Worm (Caenorhabditis elegans) whole organism, mixed stage, embryonic: ENCODE results near the gene Y43F8B.29.

Source experiments
- M03D4.4 ChIP-seq: sonication (generic microtip); optimal IDR thresholded peaks from 2 replicates; lab custom pipeline; 2017; ENCODE audit warnings: mild to moderate bottlenecking, missing genetic modification characterization, missing compliant biosample characterization
- ceh-39 ChIP-seq: fragments of 150-350 bp; optimal IDR thresholded peaks from 2 replicates; lab custom pipeline; 2014; ENCODE audit warnings: missing biosample characterization, missing genetic modification characterization
- ces-1 ChIP-seq: fragments of 150-350 bp; optimal IDR thresholded peaks from 2 replicates; lab custom pipeline; 2014; ENCODE audit warnings: missing biosample characterization, missing genetic modification reagents, missing genetic modification characterization
- lin-13 ChIP-seq: fragments of 150-350 bp; optimal IDR thresholded peaks from 2 replicates; lab custom pipeline; 2014; ENCODE audit warnings: missing biosample characterization, missing genetic modification characterization
- mep-1 ChIP-seq: fragments of 150-350 bp; optimal IDR thresholded peaks from 2 replicates; lab custom pipeline; 2017; ENCODE audit warnings: missing biosample characterization, missing genetic modification reagents, missing genetic modification characterization, inconsistent platforms
- nhr-12 ChIP-seq: fragments of 150-350 bp; optimal IDR thresholded peaks from 2 replicates; lab custom pipeline; 2014; ENCODE audit warnings: missing biosample characterization, missing genetic modification characterization
- nhr-28 ChIP-seq: fragments of 150-350 bp; optimal IDR thresholded peaks from 2 replicates; lab custom pipeline; 2014; ENCODE audit warnings: missing biosample characterization, missing genetic modification characterization
- nhr-76 ChIP-seq: sonication (generic microtip); optimal IDR thresholded peaks from 2 replicates; lab custom pipeline; 2017; ENCODE audit warnings: missing biosample characterization, missing genetic modification characterization
- pha-4 ChIP-seq: fragments of 150-350 bp; optimal IDR thresholded peaks from 2 replicates; lab custom pipeline; 2018; ENCODE audit warnings: missing biosample characterization, missing genetic modification reagents, missing genetic modification characterization
- snpc-4 ChIP-seq: fragments of 150-350 bp; optimal IDR thresholded peaks from 2 replicates; lab custom pipeline; 2014; ENCODE audit warnings: missing biosample characterization, missing genetic modification characterization
- unc-39 ChIP-seq: fragments of 150-350 bp; optimal IDR thresholded peaks from 2 replicates; lab custom pipeline; 2014; ENCODE audit warnings: missing biosample characterization, missing genetic modification characterization
- unc-62 ChIP-seq: fragments of 150-350 bp; optimal IDR thresholded peaks from 2 replicates; lab custom pipeline; 2014; ENCODE audit warnings: missing biosample characterization, missing genetic modification reagents, missing genetic modification characterization
- ztf-11 ChIP-seq: fragments of 150-350 bp; optimal IDR thresholded peaks from 2 replicates; lab custom pipeline; 2014; ENCODE audit warnings: missing biosample characterization, missing genetic modification characterization

DNA sequence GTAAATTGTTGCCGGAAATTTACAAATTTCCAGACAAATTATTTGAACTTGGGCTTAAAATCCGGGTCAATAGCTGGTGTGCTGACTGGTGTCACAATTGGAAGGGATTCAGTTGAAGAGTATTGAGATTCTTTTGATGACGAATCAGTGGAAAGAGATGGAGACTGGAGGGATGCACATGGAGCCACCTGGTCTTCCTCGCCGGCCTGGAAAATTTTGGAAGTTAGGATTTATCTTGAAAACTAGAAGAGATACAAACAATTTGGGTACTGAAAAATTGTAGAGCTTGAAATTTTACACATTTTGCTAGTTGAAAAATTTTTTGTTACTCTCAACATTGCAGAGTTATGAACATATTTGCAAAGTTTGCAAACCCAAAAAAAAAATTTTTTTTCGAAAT is 28.7 kb downstream of the Y43F8B.29 start:
- no peak for TF ChIP-seq ztf-11
- no peak for TF ChIP-seq nhr-12 (tag; lab: Kevin White, UChicago)
- TF ChIP-seq snpc-4 (tag; lab: Kevin White, UChicago): no peak
- TF ChIP-seq mep-1 (tag; lab: Kevin White, UChicago): no peak
- no peak for TF ChIP-seq nhr-76
- TF ChIP-seq pha-4 (tag; lab: Kevin White, UChicago): no peak
- no peak for TF ChIP-seq unc-39 (tag; lab: Kevin White, UChicago)
- TF ChIP-seq unc-62 (GFP tag; lab: Kevin White, UChicago): no peak
- no peak for TF ChIP-seq ces-1 (GFP tag; lab: Kevin White, UChicago)
- TF ChIP-seq M03D4.4: no peak
- TF ChIP-seq lin-13 (tag; lab: Kevin White, UChicago): no peak
- no peak for TF ChIP-seq nhr-28 (tag; lab: Kevin White, UChicago)
- no peak for TF ChIP-seq ceh-39 (tag; lab: Kevin White, UChicago)
